Worm (Caenorhabditis elegans) whole organism, late embryonic: ENCODE data around the gene C44B12.3.
A peak's percentile ranks its signal among the peaks of the same experiment; 100 is the strongest.

Experiments
- F13H6.1 ChIP-seq: sonication (generic microtip); optimal IDR thresholded peaks from 2 replicates; lab custom pipeline; 2016; ENCODE audit warnings: missing genetic modification characterization, missing compliant biosample characterization
- K02D7.2 ChIP-seq: sonication (generic microtip); optimal IDR thresholded peaks from 2 replicates; lab custom pipeline; 2017; ENCODE audit warnings: mild to moderate bottlenecking, missing genetic modification characterization, missing compliant biosample characterization
- K09A11.1 ChIP-seq: sonication (generic microtip); optimal IDR thresholded peaks from 2 replicates; lab custom pipeline; 2017; ENCODE audit warnings: antibody characterized with exemption, mild to moderate bottlenecking, missing genetic modification characterization, missing compliant biosample characterization; ENCODE audit not compliant: insufficient read depth
- T23F11.4 ChIP-seq: fragments of 200-800 bp; sonication (Bioruptor generic); optimal IDR thresholded peaks from 2 replicates; lab custom pipeline; 2018; ENCODE audit warnings: mild to moderate bottlenecking, missing genetic modification characterization, missing compliant biosample characterization
- Y22D7AL.16 ChIP-seq: sonication (generic microtip); optimal IDR thresholded peaks from 2 replicates; lab custom pipeline; 2016; ENCODE audit warnings: missing genetic modification characterization, missing compliant biosample characterization
- ama-1 ChIP-seq: fragments of 150-350 bp; optimal IDR thresholded peaks from 2 replicates; lab custom pipeline; 2014
- ceh-18 ChIP-seq: sonication (generic microtip); optimal IDR thresholded peaks from 2 replicates; lab custom pipeline; 2016; ENCODE audit warnings: missing genetic modification characterization, missing compliant biosample characterization
- ceh-19 ChIP-seq: fragments of 200-800 bp; sonication (Bioruptor generic); optimal IDR thresholded peaks from 2 replicates; lab custom pipeline; 2018; ENCODE audit warnings: mild to moderate bottlenecking, missing genetic modification characterization, missing compliant biosample characterization
- ceh-22 ChIP-seq: sonication (generic microtip); optimal IDR thresholded peaks from 2 replicates; lab custom pipeline; 2017; ENCODE audit warnings: missing biosample characterization, missing genetic modification characterization
- ceh-31 ChIP-seq: sonication (generic microtip); optimal IDR thresholded peaks from 2 replicates; lab custom pipeline; 2016; ENCODE audit warnings: missing genetic modification characterization, missing compliant biosample characterization
- ceh-34 ChIP-seq: sonication (generic microtip); optimal IDR thresholded peaks from 2 replicates; lab custom pipeline; 2016; ENCODE audit warnings: mild to moderate bottlenecking, missing genetic modification characterization, missing compliant biosample characterization
- ceh-45 ChIP-seq: fragments of 200-800 bp; sonication (Bioruptor generic); IDR thresholded peaks from 2 replicates; pipeline ENCODE4 v1.3.6; 2022; ENCODE audit warnings: missing genetic modification reagents, missing genetic modification characterization, missing compliant biosample characterization
- che-1 ChIP-seq: sonication (generic microtip); optimal IDR thresholded peaks from 2 replicates; lab custom pipeline; 2016; ENCODE audit warnings: mild to moderate bottlenecking, missing genetic modification characterization, missing compliant biosample characterization
- elt-2 ChIP-seq: sonication (generic microtip); optimal IDR thresholded peaks from 2 replicates; lab custom pipeline; 2016; ENCODE audit warnings: missing genetic modification reagents, missing genetic modification characterization, missing compliant biosample characterization
- elt-4 ChIP-seq: sonication (generic microtip); optimal IDR thresholded peaks from 2 replicates; lab custom pipeline; 2016; ENCODE audit warnings: missing genetic modification characterization, missing compliant biosample characterization
- ets-4 ChIP-seq: sonication (generic microtip); optimal IDR thresholded peaks from 2 replicates; lab custom pipeline; 2016; ENCODE audit warnings: missing genetic modification characterization, missing compliant biosample characterization
- eyg-1 ChIP-seq: sonication (generic microtip); optimal IDR thresholded peaks from 2 replicates; lab custom pipeline; 2016; ENCODE audit warnings: missing genotype, missing genetic modification characterization, missing compliant biosample characterization
- fax-1 ChIP-seq: sonication (generic microtip); optimal IDR thresholded peaks from 2 replicates; lab custom pipeline; 2016; ENCODE audit warnings: missing genotype, missing genetic modification characterization, missing compliant biosample characterization
- fkh-10 ChIP-seq: fragments of 150-350 bp; optimal IDR thresholded peaks from 2 replicates; lab custom pipeline; 2014; ENCODE audit warnings: missing biosample characterization, missing genetic modification reagents, missing genetic modification characterization
- hlh-15 ChIP-seq: sonication (generic microtip); optimal IDR thresholded peaks from 2 replicates; lab custom pipeline; 2016; ENCODE audit warnings: missing genetic modification characterization, missing compliant biosample characterization
- hlh-30 ChIP-seq: sonication (generic microtip); optimal IDR thresholded peaks from 2 replicates; lab custom pipeline; 2017; ENCODE audit warnings: antibody characterized with exemption, missing genetic modification characterization, missing compliant biosample characterization; ENCODE audit not compliant: insufficient read depth
- hlh-8 ChIP-seq: sonication (generic microtip); optimal IDR thresholded peaks from 2 replicates; lab custom pipeline; 2016; ENCODE audit warnings: missing genotype, missing genetic modification characterization, missing compliant biosample characterization
- madf-2 ChIP-seq: sonication (generic microtip); optimal IDR thresholded peaks from 2 replicates; lab custom pipeline; 2017; ENCODE audit warnings: missing genetic modification characterization, missing compliant biosample characterization
- mec-3 ChIP-seq: sonication (generic microtip); optimal IDR thresholded peaks from 2 replicates; lab custom pipeline; 2016; ENCODE audit warnings: borderline replicate concordance, missing genetic modification characterization, missing compliant biosample characterization
- nfya-1 ChIP-seq: sonication (generic microtip); optimal IDR thresholded peaks from 2 replicates; lab custom pipeline; 2017; ENCODE audit warnings: missing genetic modification characterization, mild to moderate bottlenecking, missing compliant biosample characterization, antibody characterized with exemption, moderate library complexity
- nhr-11 ChIP-seq: fragments of 150-350 bp; optimal IDR thresholded peaks from 2 replicates; lab custom pipeline; 2014; ENCODE audit warnings: missing biosample characterization, missing genetic modification characterization
- nhr-232 ChIP-seq: sonication (generic microtip); optimal IDR thresholded peaks from 2 replicates; lab custom pipeline; 2016; ENCODE audit warnings: missing genetic modification characterization, missing compliant biosample characterization
- npax-4 ChIP-seq: sonication (generic microtip); optimal IDR thresholded peaks from 2 replicates; lab custom pipeline; 2016; ENCODE audit warnings: missing genetic modification characterization, missing compliant biosample characterization
- odd-2 ChIP-seq: sonication (generic microtip); optimal IDR thresholded peaks from 2 replicates; lab custom pipeline; 2017; ENCODE audit warnings: antibody characterized with exemption, mild to moderate bottlenecking, missing genetic modification characterization, missing compliant biosample characterization
- pag-3 ChIP-seq: sonication (generic microtip); optimal IDR thresholded peaks from 2 replicates; lab custom pipeline; 2016; ENCODE audit warnings: missing compliant biosample characterization, missing genetic modification characterization, borderline replicate concordance
- pros-1 ChIP-seq: fragments of 150-350 bp; optimal IDR thresholded peaks from 2 replicates; lab custom pipeline; 2014; ENCODE audit warnings: missing biosample characterization, missing genetic modification reagents, missing genetic modification characterization
- rnt-1 ChIP-seq: sonication (generic microtip); optimal IDR thresholded peaks from 2 replicates; lab custom pipeline; 2016; ENCODE audit warnings: missing genetic modification characterization, missing compliant biosample characterization
- sox-4 ChIP-seq: sonication (generic microtip); optimal IDR thresholded peaks from 2 replicates; lab custom pipeline; 2017; ENCODE audit warnings: mild to moderate bottlenecking, missing genetic modification characterization, inconsistent platforms, missing compliant biosample characterization
- syd-9 ChIP-seq: sonication (generic microtip); optimal IDR thresholded peaks from 2 replicates; lab custom pipeline; 2016; ENCODE audit warnings: mild to moderate bottlenecking, missing genetic modification characterization, moderate library complexity, missing compliant biosample characterization
- tbx-2 ChIP-seq: sonication (generic microtip); optimal IDR thresholded peaks from 2 replicates; lab custom pipeline; 2016; ENCODE audit warnings: missing genetic modification characterization, missing compliant biosample characterization
- ttx-3 ChIP-seq: sonication (generic microtip); optimal IDR thresholded peaks from 2 replicates; lab custom pipeline; 2016; ENCODE audit warnings: missing genetic modification reagents, missing genetic modification characterization, missing compliant biosample characterization
- unc-42 ChIP-seq: sonication (generic microtip); optimal IDR thresholded peaks from 2 replicates; lab custom pipeline; 2016; ENCODE audit warnings: missing genotype, missing genetic modification characterization, missing compliant biosample characterization
- unc-86 ChIP-seq: sonication (generic microtip); optimal IDR thresholded peaks from 2 replicates; lab custom pipeline; 2016; ENCODE audit warnings: missing genetic modification characterization, missing compliant biosample characterization
- ztf-16 ChIP-seq: sonication (generic microtip); optimal IDR thresholded peaks from 2 replicates; lab custom pipeline; 2017; ENCODE audit warnings: missing genetic modification characterization, missing compliant biosample characterization

The C44B12.3 gene

DNA sequence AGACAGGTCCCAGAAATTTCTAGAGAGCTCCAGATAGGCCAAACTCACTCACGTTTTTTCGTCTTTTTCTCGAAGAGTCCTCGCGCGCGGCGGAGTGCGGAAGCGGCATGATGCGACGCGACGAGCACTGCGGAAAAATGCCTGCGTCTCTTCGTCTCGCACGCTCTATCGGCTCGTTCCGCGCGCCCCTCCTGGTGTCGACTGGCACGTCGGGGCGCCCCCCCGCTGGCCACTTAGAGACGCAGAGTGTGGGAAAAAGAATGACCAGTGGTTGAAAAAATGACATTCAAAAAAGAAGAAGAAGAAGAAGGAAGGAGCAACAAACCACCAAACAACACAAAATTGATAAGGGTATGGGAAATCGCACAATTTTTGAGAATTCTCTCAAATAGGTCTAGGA is 37.1 kb upstream of the C44B12.3 start, which contains the start of gene znf-782 (continued):
- no peak for TF ChIP-seq npax-4 (tag; lab: Kevin White, UChicago)
- TF ChIP-seq sox-4 (tag; lab: Kevin White, UChicago) = no peak
- no peak for TF ChIP-seq nhr-232 (tag; lab: Kevin White, UChicago)
- peak; percentile 75 for TF ChIP-seq ceh-34
- no peak for TF ChIP-seq fax-1 (tag; lab: Kevin White, UChicago)
- TF ChIP-seq madf-2 (tag; lab: Kevin White, UChicago) = no peak
- no peak for TF ChIP-seq Y22D7AL.16
- TF ChIP-seq ceh-19 (GFP tag; lab: Kevin White, UChicago) = peak; percentile 39
- TF ChIP-seq hlh-8 (tag; lab: Kevin White, UChicago) = no peak
- TF ChIP-seq hlh-30 (tag; lab: Kevin White, UChicago) = no peak
- TF ChIP-seq pros-1 (tag; lab: Kevin White, UChicago) = no peak
- TF ChIP-seq elt-2 (tag; lab: Kevin White, UChicago) = no peak
- TF ChIP-seq unc-42 (tag; lab: Kevin White, UChicago) = peak; percentile 20
- TF ChIP-seq odd-2 (tag; lab: Kevin White, UChicago) = no peak
- no peak for TF ChIP-seq ceh-45
- TF ChIP-seq che-1 = no peak
- TF ChIP-seq T23F11.4 (GFP tag; lab: Kevin White, UChicago) = no peak
- no peak for TF ChIP-seq eyg-1 (tag; lab: Kevin White, UChicago)
- no peak for TF ChIP-seq K09A11.1 (tag; lab: Kevin White, UChicago)
- no peak for TF ChIP-seq pag-3 (tag; lab: Kevin White, UChicago)
- TF ChIP-seq fkh-10 (GFP tag; lab: Kevin White, UChicago) = no peak
- no peak for TF ChIP-seq ztf-16 (tag; lab: Kevin White, UChicago)
- TF ChIP-seq ceh-18 (tag; lab: Kevin White, UChicago) = no peak
- TF ChIP-seq F13H6.1 = peak; percentile 68
- TF ChIP-seq ama-1 (lab: Kevin White, UChicago) = no peak
- TF ChIP-seq ets-4 (tag; lab: Kevin White, UChicago) = peak; percentile 51
- TF ChIP-seq K02D7.2 (tag; lab: Kevin White, UChicago) = no peak
- TF ChIP-seq ceh-22 = no peak
- peak; percentile 20 for TF ChIP-seq rnt-1

DNA sequence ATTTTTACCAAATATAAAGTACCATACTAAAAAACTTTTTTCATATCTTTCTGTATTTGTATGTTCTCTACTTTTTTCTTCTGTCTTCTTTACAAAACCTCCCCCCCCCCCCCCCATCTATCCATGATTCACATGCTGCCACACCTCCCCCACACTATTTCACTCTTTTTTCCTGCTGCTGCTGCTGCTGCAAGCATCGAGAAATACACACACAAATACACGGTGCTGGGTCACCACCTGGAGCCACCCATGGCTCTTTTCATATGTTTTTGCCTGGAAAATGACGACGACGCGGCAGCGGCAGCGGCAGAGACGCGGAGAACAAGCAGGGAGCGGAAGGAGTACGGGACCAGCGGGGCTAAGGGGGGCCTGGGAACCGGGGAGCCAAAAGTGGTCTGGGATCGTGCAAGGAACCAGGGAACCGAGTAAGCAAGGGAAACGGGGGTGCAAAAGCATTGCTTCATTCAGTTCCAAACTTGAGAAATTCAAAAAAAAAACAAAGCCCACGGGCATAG is 35.8 kb upstream of the C44B12.3 start:
- TF ChIP-seq syd-9 (tag; lab: Kevin White, UChicago) (no peak), nhr-232 (tag; lab: Kevin White, UChicago) (no peak), ets-4 (tag; lab: Kevin White, UChicago) (no peak), unc-42 (tag; lab: Kevin White, UChicago) (no peak)

DNA sequence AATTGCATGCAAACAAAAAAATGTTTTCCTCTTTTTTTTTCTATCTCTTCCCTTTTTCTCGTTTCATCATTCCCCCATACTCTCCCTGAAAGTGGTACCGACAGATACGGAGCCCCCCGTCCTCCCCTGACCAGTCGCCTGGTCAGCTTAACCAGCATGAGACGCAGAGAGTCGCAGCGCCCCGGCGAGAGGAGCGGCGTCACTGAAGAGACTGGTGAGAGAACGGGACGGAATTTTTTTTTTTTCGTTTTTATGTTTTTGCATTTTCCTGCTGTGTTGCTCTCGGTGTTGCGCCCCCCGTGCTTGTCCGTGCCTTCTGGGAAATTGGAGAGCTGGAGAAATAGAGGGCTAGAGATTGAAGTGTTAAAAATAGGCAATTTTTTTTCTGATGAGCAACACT is 34.2 kb upstream of the C44B12.3 start:
- TF ChIP-seq unc-42 (tag; lab: Kevin White, UChicago) (peak; percentile 36), pros-1 (tag; lab: Kevin White, UChicago) (no peak), ceh-31 (tag; lab: Kevin White, UChicago) (peak; percentile 59), ztf-16 (tag; lab: Kevin White, UChicago) (no peak), tbx-2 (tag; lab: Kevin White, UChicago) (peak; percentile 9), nfya-1 (tag; lab: Kevin White, UChicago) (peak; percentile 34), F13H6.1 (peak; percentile 93), ceh-18 (tag; lab: Kevin White, UChicago) (peak; percentile 54), ttx-3 (tag; lab: Kevin White, UChicago) (no peak)

DNA sequence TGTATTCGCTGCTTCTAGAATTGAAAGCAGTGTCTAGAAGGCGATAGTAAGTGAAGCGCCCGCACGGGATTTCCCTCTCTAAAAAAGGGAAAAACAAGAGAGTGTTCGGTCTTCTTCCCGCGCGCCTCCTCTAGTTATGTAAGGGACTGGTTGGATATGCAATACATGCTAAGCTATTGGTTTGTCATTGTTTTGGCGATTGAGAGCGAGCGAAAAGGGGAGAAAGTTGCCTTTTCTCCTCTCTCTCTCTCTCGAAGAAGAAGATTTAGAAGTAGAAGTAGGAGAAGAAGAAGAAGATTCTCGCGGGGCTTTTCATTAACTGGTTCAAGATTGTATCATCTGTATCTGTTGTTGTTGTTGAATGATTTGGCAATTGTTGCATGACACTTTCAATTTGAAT is 30.5 kb upstream of the C44B12.3 start:
- TF ChIP-seq nhr-11 (tag; lab: Kevin White, UChicago) (no peak), elt-4 (no peak), che-1 (no peak), hlh-15 (tag; lab: Kevin White, UChicago) (no peak), rnt-1 (no peak), fkh-10 (GFP tag; lab: Kevin White, UChicago) (no peak), ets-4 (tag; lab: Kevin White, UChicago) (no peak), ztf-16 (tag; lab: Kevin White, UChicago) (no peak), mec-3 (tag; lab: Kevin White, UChicago) (no peak), unc-86 (no peak), ceh-18 (tag; lab: Kevin White, UChicago) (no peak), Y22D7AL.16 (no peak)
